Fruit fly (Drosophila melanogaster) whole organism, adult: ENCODE results near the gene CG7168.

Source experiments
- CG11617 ChIP-seq: fragments of 200-800 bp; sonication (Bioruptor generic); optimal IDR thresholded peaks from 2 replicates; lab custom pipeline; 2017; ENCODE audit warnings: mild to moderate bottlenecking, missing biosample characterization, missing genetic modification reagents, missing genetic modification characterization
- CG12768 ChIP-seq: fragments of 200-800 bp; sonication (Bioruptor generic); optimal IDR thresholded peaks from 2 replicates; lab custom pipeline; 2017; ENCODE audit warnings: missing biosample characterization, missing genetic modification characterization, mild to moderate bottlenecking, moderate library complexity, missing genetic modification reagents
- CG14711 ChIP-seq: fragments of 200-800 bp; sonication (Bioruptor generic); optimal IDR thresholded peaks from 2 replicates; lab custom pipeline; 2018; ENCODE audit warnings: missing biosample characterization, mild to moderate bottlenecking, missing genetic modification characterization, moderate library complexity
- CG1620 ChIP-seq: fragments of 200-800 bp; sonication (Bioruptor generic); optimal IDR thresholded peaks from 2 replicates; lab custom pipeline; 2016; ENCODE audit warnings: missing biosample characterization, missing genetic modification characterization
- CG33017 ChIP-seq: fragments of 200-800 bp; sonication (Bioruptor generic); optimal IDR thresholded peaks from 2 replicates; lab custom pipeline; 2018; ENCODE audit warnings: missing biosample characterization, mild to moderate bottlenecking, missing genetic modification characterization, moderate library complexity
- CG5204 ChIP-seq: fragments of 200-800 bp; sonication (Bioruptor generic); optimal IDR thresholded peaks from 2 replicates; lab custom pipeline; 2016; ENCODE audit warnings: missing biosample characterization, missing genetic modification characterization
- CG7045 ChIP-seq: fragments of 200-800 bp; sonication (Bioruptor generic); optimal IDR thresholded peaks from 2 replicates; lab custom pipeline; 2017; ENCODE audit warnings: missing biosample characterization, mild to moderate bottlenecking, missing genetic modification characterization
- CG7101 ChIP-seq: fragments of 200-800 bp; sonication (Bioruptor generic); optimal IDR thresholded peaks from 2 replicates; lab custom pipeline; 2018; ENCODE audit warnings: missing biosample characterization, mild to moderate bottlenecking, missing genetic modification characterization, moderate library complexity
- Clk ChIP-seq: fragments of 200-800 bp; sonication (Bioruptor generic); optimal IDR thresholded peaks from 2 replicates; lab custom pipeline; 2017; ENCODE audit warnings: missing biosample characterization, missing genetic modification characterization
- Crg-1 ChIP-seq: fragments of 200-800 bp; sonication (Bioruptor generic); optimal IDR thresholded peaks from 2 replicates; lab custom pipeline; 2016; ENCODE audit warnings: missing biosample characterization, missing genetic modification characterization
- Hr96 ChIP-seq: fragments of 200-800 bp; sonication (Bioruptor generic); optimal IDR thresholded peaks from 2 replicates; lab custom pipeline; 2016; ENCODE audit warnings: missing biosample characterization, missing genetic modification characterization
- Mnt ChIP-seq: fragments of 200-800 bp; sonication (Bioruptor generic); optimal IDR thresholded peaks from 2 replicates; lab custom pipeline; 2016; ENCODE audit warnings: missing biosample characterization, mild to moderate bottlenecking, missing genetic modification characterization
- bab1 ChIP-seq: fragments of 200-800 bp; sonication (Bioruptor generic); optimal IDR thresholded peaks from 3 replicates; lab custom pipeline; 2019; ENCODE audit warnings: missing biosample characterization, mild to moderate bottlenecking, missing genetic modification characterization, moderate library complexity
- cic ChIP-seq: fragments of 200-800 bp; sonication (Bioruptor generic); optimal IDR thresholded peaks from 2 replicates; lab custom pipeline; 2017; ENCODE audit warnings: missing biosample characterization, mild to moderate bottlenecking, missing genetic modification characterization, moderate library complexity
- cnc ChIP-seq, 2 experiments: fragments of >200 bp; optimal IDR thresholded peaks; 2 replicates each; lab custom pipeline; 2017
- kay ChIP-seq: fragments of 200-800 bp; sonication (Bioruptor generic); peaks from one replicate; lab custom pipeline; 2016; ENCODE audit warnings: missing biosample characterization, missing genetic modification characterization, borderline replicate concordance
- ovo ChIP-seq: fragments of 200-800 bp; sonication (Bioruptor generic); optimal IDR thresholded peaks from 2 replicates; lab custom pipeline; 2016; ENCODE audit warnings: missing biosample characterization, missing genetic modification characterization
- pad ChIP-seq: fragments of 200-800 bp; sonication (Bioruptor generic); optimal IDR thresholded peaks from 3 replicates; lab custom pipeline; 2017; ENCODE audit warnings: missing biosample characterization, missing genetic modification characterization, mild to moderate bottlenecking, moderate library complexity, missing genetic modification reagents
- tj ChIP-seq: fragments of 200-800 bp; sonication (Bioruptor generic); optimal IDR thresholded peaks from 3 replicates; lab custom pipeline; 2017; ENCODE audit warnings: missing biosample characterization, mild to moderate bottlenecking, missing genetic modification characterization, moderate library complexity
- toe ChIP-seq: fragments of 200-800 bp; sonication (Bioruptor generic); optimal IDR thresholded peaks from 2 replicates; lab custom pipeline; 2016; ENCODE audit warnings: missing biosample characterization, missing genetic modification characterization

The CG7168 gene

dm6 chr3R:18195295-18195694, 30.6 kb downstream of the CG7168 start:
- TF ChIP-seq bab1 (GFP tag; lab: Kevin White, UChicago) = no peak
- TF ChIP-seq Clk = no peak
- TF ChIP-seq toe (GFP tag; lab: Kevin White, UChicago) = no peak
- TF ChIP-seq Hr96 = no peak
- no peak for TF ChIP-seq pad (GFP tag; lab: Kevin White, UChicago)
- TF ChIP-seq Mnt (GFP tag; lab: Kevin White, UChicago) = no peak
- no peak for TF ChIP-seq CG33017 (tag; lab: Kevin White, UChicago)
- TF ChIP-seq cnc (optimal IDR thresholded peaks at IDR 0.05; lab: Kevin White, UChicago) = no peak
- TF ChIP-seq CG1620 (GFP tag; lab: Kevin White, UChicago) = no peak
- TF ChIP-seq CG7101 = no peak

dm6 chr3R:18191867-18192266, 34.0 kb downstream of the CG7168 start, which contains the start of gene CG14313:
CG14313 (minus strand) TSS chr3R:18191967.
- TF ChIP-seq CG1620 (GFP tag; lab: Kevin White, UChicago) (no peak), Hr96 (no peak), CG7101 (no peak), toe (GFP tag; lab: Kevin White, UChicago) (no peak), cnc (optimal IDR thresholded peaks at IDR 0.05; lab: Kevin White, UChicago) (no peak), CG7045 (GFP tag; lab: Kevin White, UChicago) (no peak), CG11617 (GFP tag; lab: Kevin White, UChicago) (no peak), CG33017 (tag; lab: Kevin White, UChicago) (no peak), pad (GFP tag; lab: Kevin White, UChicago) (no peak), bab1 (GFP tag; lab: Kevin White, UChicago) (no peak), cic (GFP tag; lab: Kevin White, UChicago) (no peak), Clk (no peak), Crg-1 (no peak), CG5204 (GFP tag; lab: Kevin White, UChicago) (no peak), tj (GFP tag; lab: Kevin White, UChicago) (no peak), CG14711 (tag; lab: Kevin White, UChicago) (no peak), Mnt (GFP tag; lab: Kevin White, UChicago) (no peak), CG12768 (GFP tag; lab: Kevin White, UChicago) (no peak), ovo (GFP tag; lab: Kevin White, UChicago) (no peak)

dm6 chr3R:18188702-18189125, 37.2 kb downstream of the CG7168 start, which contains the start of the genes CG12321 and MED17:
CG12321 (minus strand) TSS chr3R:18188707.
MED17 (plus strand) TSS chr3R:18189072.
- TF ChIP-seq CG1620 (GFP tag; lab: Kevin White, UChicago) = peak; percentile 91
- TF ChIP-seq CG7101 = peak; percentile 93
- peak; percentile 89 for TF ChIP-seq CG14711 (tag; lab: Kevin White, UChicago)
- TF ChIP-seq CG7045 (GFP tag; lab: Kevin White, UChicago) = peak; percentile 94
- peak; percentile 93 for TF ChIP-seq CG12768 (GFP tag; lab: Kevin White, UChicago)
- TF ChIP-seq CG33017 (tag; lab: Kevin White, UChicago) = peak; percentile 83
- peak; percentile 63 for TF ChIP-seq bab1 (GFP tag; lab: Kevin White, UChicago)
- peak; percentile 94 for TF ChIP-seq Clk
- peak; percentile 96 for TF ChIP-seq Crg-1
- TF ChIP-seq Mnt (GFP tag; lab: Kevin White, UChicago) = peak; percentile 75
- no peak for TF ChIP-seq Hr96
- no peak for TF ChIP-seq kay
- peak; percentile 81 for TF ChIP-seq CG5204 (GFP tag; lab: Kevin White, UChicago)
- TF ChIP-seq cnc (optimal IDR thresholded peaks at IDR 0.05; lab: Kevin White, UChicago) = no peak
- TF ChIP-seq ovo (GFP tag; lab: Kevin White, UChicago) = peak; percentile 87
- TF ChIP-seq CG11617 (GFP tag; lab: Kevin White, UChicago) = peak; percentile 93
- peak; percentile 62 for TF ChIP-seq cic (GFP tag; lab: Kevin White, UChicago)
- peak; percentile 91 for TF ChIP-seq pad (GFP tag; lab: Kevin White, UChicago)
- peak; percentile 67 for TF ChIP-seq tj (GFP tag; lab: Kevin White, UChicago)
- TF ChIP-seq toe (GFP tag; lab: Kevin White, UChicago) = peak; percentile 74

dm6 chr3R:18185385-18185784, 40.5 kb downstream of the CG7168 start, which contains the start of the genes Arp5 and CG7208:
Arp5 (plus strand) TSS chr3R:18185498.
CG7208 (minus strand) TSS chr3R:18185715.
- TF ChIP-seq cnc (optimal IDR thresholded peaks at IDR 0.05; lab: Kevin White, UChicago) = no peak
- peak; percentile 62 for TF ChIP-seq CG7045 (GFP tag; lab: Kevin White, UChicago)
- TF ChIP-seq tj (GFP tag; lab: Kevin White, UChicago) = peak; percentile 32
- TF ChIP-seq CG12768 (GFP tag; lab: Kevin White, UChicago) = peak; percentile 84
- peak; percentile 72 for TF ChIP-seq Hr96
- peak; percentile 85 for TF ChIP-seq Crg-1
- TF ChIP-seq cic (GFP tag; lab: Kevin White, UChicago) = peak; percentile 51
- TF ChIP-seq CG1620 (GFP tag; lab: Kevin White, UChicago) = peak; percentile 75
- TF ChIP-seq CG33017 (tag; lab: Kevin White, UChicago) = peak; percentile 76
- TF ChIP-seq CG11617 (GFP tag; lab: Kevin White, UChicago) = peak; percentile 80
- no peak for TF ChIP-seq CG5204 (GFP tag; lab: Kevin White, UChicago)
- peak; percentile 77 for TF ChIP-seq pad (GFP tag; lab: Kevin White, UChicago)
- peak; percentile 83 for TF ChIP-seq bab1 (GFP tag; lab: Kevin White, UChicago)
- TF ChIP-seq ovo (GFP tag; lab: Kevin White, UChicago) = peak; percentile 93
- TF ChIP-seq Clk = peak; percentile 24
- TF ChIP-seq kay = no peak
- peak; percentile 82 for TF ChIP-seq CG14711 (tag; lab: Kevin White, UChicago)
- TF ChIP-seq Mnt (GFP tag; lab: Kevin White, UChicago) = peak; percentile 69
- TF ChIP-seq toe (GFP tag; lab: Kevin White, UChicago) = peak; percentile 59
- peak; percentile 85 for TF ChIP-seq CG7101

- TF ChIP-seq bab1 (GFP tag; lab: Kevin White, UChicago) (peak; percentile 62), Clk (no peak)
Measured at dm6 chr3R:18183244-18183643, 42.6 kb downstream of the CG7168 start, which contains the start of gene cdm. cdm (minus strand) TSS chr3R:18183479.
